Fruit fly (Drosophila melanogaster) whole organism, embryonic: ENCODE data around the gene CG15203.
A peak's percentile ranks its signal among the peaks of the same experiment; 100 is the strongest.

ENCODE experiments used
- Atf3 ChIP-seq: fragments of 200-800 bp; sonication (Bioruptor generic); optimal IDR thresholded peaks from 3 replicates; lab custom pipeline; 2016; ENCODE audit warnings: missing biosample characterization, missing genetic modification characterization
- B-H1 ChIP-seq: fragments of 200-800 bp; sonication (Bioruptor generic); IDR thresholded peaks from 3 replicates; pipeline ENCODE4 v1.3.6; 2022; ENCODE audit warnings: missing biosample characterization, missing genetic modification characterization
- Blimp-1 ChIP-seq: fragments of 200-800 bp; sonication (Bioruptor generic); optimal IDR thresholded peaks from 3 replicates; lab custom pipeline; 2018; ENCODE audit warnings: missing biosample characterization, missing genetic modification characterization, mild to moderate bottlenecking, moderate library complexity, missing genetic modification reagents
- BtbVII ChIP-seq: fragments of 200-800 bp; sonication (Bioruptor generic); optimal IDR thresholded peaks from 3 replicates; lab custom pipeline; 2017; ENCODE audit warnings: missing biosample characterization, mild to moderate bottlenecking, missing genetic modification characterization
- C15 ChIP-seq: fragments of 200-800 bp; sonication (Bioruptor generic); IDR thresholded peaks from 3 replicates; pipeline ENCODE4 v1.3.6; 2022; ENCODE audit warnings: missing biosample characterization, missing genetic modification characterization
- CG10147 ChIP-seq: fragments of 200-800 bp; sonication (Bioruptor generic); optimal IDR thresholded peaks from 2 replicates; lab custom pipeline; 2019; ENCODE audit warnings: missing biosample characterization, mild to moderate bottlenecking, missing genetic modification characterization, moderate library complexity
- CG10565 ChIP-seq: fragments of 200-800 bp; sonication (Bioruptor generic); optimal IDR thresholded peaks from 3 replicates; lab custom pipeline; 2016; ENCODE audit warnings: missing biosample characterization, mild to moderate bottlenecking, missing genetic modification characterization
- CG10979 ChIP-seq: fragments of 200-800 bp; sonication (Bioruptor generic); optimal IDR thresholded peaks from 2 replicates; lab custom pipeline; 2018; ENCODE audit warnings: missing biosample characterization, mild to moderate bottlenecking, missing genetic modification characterization, moderate library complexity
- CG12071 ChIP-seq: fragments of 200-800 bp; sonication (Bioruptor generic); optimal IDR thresholded peaks from 3 replicates; lab custom pipeline; 2018; ENCODE audit warnings: missing biosample characterization, mild to moderate bottlenecking, missing genetic modification characterization
- CG12769 ChIP-seq: fragments of 200-800 bp; sonication (Bioruptor generic); optimal IDR thresholded peaks from 2 replicates; lab custom pipeline; 2019; ENCODE audit warnings: missing biosample characterization, mild to moderate bottlenecking, missing genetic modification characterization, moderate library complexity
- CG14667 ChIP-seq: fragments of 200-800 bp; sonication (Bioruptor generic); IDR thresholded peaks from 2 replicates; pipeline ENCODE4 v1.3.6; 2022; ENCODE audit warnings: missing biosample characterization, missing genetic modification characterization
- CG15479 ChIP-seq: fragments of 200-800 bp; sonication (Bioruptor generic); optimal IDR thresholded peaks from 3 replicates; lab custom pipeline; 2019; ENCODE audit warnings: missing biosample characterization, mild to moderate bottlenecking, missing genetic modification characterization, moderate library complexity
- CG17328 ChIP-seq: fragments of 200-800 bp; sonication (Bioruptor generic); IDR thresholded peaks from 2 replicates; pipeline ENCODE4 v1.3.6; 2022; ENCODE audit warnings: missing biosample characterization, missing genetic modification characterization
- CG17568 ChIP-seq: fragments of 200-800 bp; sonication (Bioruptor generic); optimal IDR thresholded peaks from 2 replicates; lab custom pipeline; 2018; ENCODE audit warnings: missing biosample characterization, mild to moderate bottlenecking, missing genetic modification characterization, moderate library complexity
- CG1792 ChIP-seq: fragments of 200-800 bp; sonication (Bioruptor generic); optimal IDR thresholded peaks from 2 replicates; lab custom pipeline; 2016; ENCODE audit warnings: missing biosample characterization, missing genetic modification characterization
- CG18011 ChIP-seq: fragments of 200-800 bp; sonication (Bioruptor generic); optimal IDR thresholded peaks from 2 replicates; lab custom pipeline; 2017; ENCODE audit warnings: missing biosample characterization, missing genetic modification characterization, mild to moderate bottlenecking, moderate library complexity, missing genotype
- CG3281 ChIP-seq: fragments of 200-800 bp; sonication (Bioruptor generic); optimal IDR thresholded peaks from 3 replicates; lab custom pipeline; 2017; ENCODE audit warnings: missing biosample characterization, mild to moderate bottlenecking, missing genetic modification characterization
- CG33213 ChIP-seq: fragments of 200-800 bp; sonication (Bioruptor generic); optimal IDR thresholded peaks from 3 replicates; lab custom pipeline; 2016; ENCODE audit warnings: missing biosample characterization, missing genetic modification characterization
- CG6175 ChIP-seq: fragments of 200-800 bp; sonication (Bioruptor generic); IDR thresholded peaks from 3 replicates; pipeline ENCODE4 v1.3.6; 2022; ENCODE audit warnings: missing biosample characterization, missing genetic modification characterization
- CG6254 ChIP-seq: fragments of 200-800 bp; sonication (Bioruptor generic); optimal IDR thresholded peaks from 3 replicates; lab custom pipeline; 2017; ENCODE audit warnings: mild to moderate bottlenecking, missing biosample characterization, missing genetic modification reagents, missing genetic modification characterization
- CG6813 ChIP-seq: fragments of 200-800 bp; sonication (Bioruptor generic); optimal IDR thresholded peaks from 2 replicates; lab custom pipeline; 2017; ENCODE audit warnings: missing biosample characterization, missing genetic modification characterization, mild to moderate bottlenecking, moderate library complexity, missing genetic modification reagents
- CG8089 ChIP-seq: fragments of 200-800 bp; sonication (Bioruptor generic); optimal IDR thresholded peaks from 3 replicates; lab custom pipeline; 2016; ENCODE audit warnings: missing biosample characterization, missing genetic modification characterization
- CG8290 ChIP-seq, 3 experiments: fragments of 200-800 bp; sonication (Bioruptor generic); optimal IDR thresholded peaks; 2 replicates each; lab custom pipeline; 2016 to 2019; ENCODE audit warnings: missing biosample characterization in 3 of 3, missing genetic modification characterization in 3 of 3, mild to moderate bottlenecking in 2 of 3, moderate library complexity in 1 of 3
- CG9876 ChIP-seq: fragments of 200-800 bp; sonication (Bioruptor generic); optimal IDR thresholded peaks from 2 replicates; lab custom pipeline; 2016; ENCODE audit warnings: missing biosample characterization, missing genetic modification characterization
- Chrac-16 ChIP-seq: fragments of 200-800 bp; sonication (Bioruptor generic); optimal IDR thresholded peaks from 3 replicates; lab custom pipeline; 2016; ENCODE audit warnings: missing biosample characterization, missing genetic modification characterization
- CoRest ChIP-seq: fragments of 200-800 bp; sonication (Bioruptor generic); optimal IDR thresholded peaks from 3 replicates; lab custom pipeline; 2018; ENCODE audit warnings: missing biosample characterization, mild to moderate bottlenecking, missing genetic modification characterization, moderate library complexity
- Dref ChIP-seq: fragments of 200-800 bp; sonication (Bioruptor generic); IDR thresholded peaks from 2 replicates; pipeline ENCODE4 v1.3.6; 2022; ENCODE audit warnings: missing biosample characterization, missing genetic modification characterization
- GATAe ChIP-seq: fragments of 200-800 bp; sonication (Bioruptor generic); conservative IDR thresholded peaks from 2 replicates; pipeline ENCODE4 v1.3.6; 2022; ENCODE audit warnings: missing biosample characterization, missing genetic modification characterization
- Hmr ChIP-seq: fragments of 200-800 bp; sonication (Bioruptor generic); optimal IDR thresholded peaks from 3 replicates; lab custom pipeline; 2017; ENCODE audit warnings: mild to moderate bottlenecking, missing biosample characterization, missing genetic modification reagents, missing genetic modification characterization
- Neu2 ChIP-seq: fragments of 200-800 bp; sonication (Bioruptor generic); optimal IDR thresholded peaks from 3 replicates; lab custom pipeline; 2016; ENCODE audit warnings: missing biosample characterization, missing genetic modification characterization, borderline replicate concordance
- ap ChIP-seq: fragments of 200-800 bp; sonication (Bioruptor generic); IDR thresholded peaks from 2 replicates; pipeline ENCODE4 v1.3.6; 2022; ENCODE audit warnings: missing biosample characterization, missing genetic modification characterization
- bsh ChIP-seq, 2 experiments: fragments of 200-800 bp; sonication (Bioruptor generic); optimal IDR thresholded peaks; 2 replicates each; lab custom pipeline; 2017 to 2018; ENCODE audit warnings: mild to moderate bottlenecking in 2 of 2, missing biosample characterization in 2 of 2, missing genetic modification characterization in 2 of 2, moderate library complexity in 1 of 2
- dmrt11E ChIP-seq: fragments of 200-800 bp; sonication (Bioruptor generic); optimal IDR thresholded peaks from 3 replicates; lab custom pipeline; 2018; ENCODE audit warnings: missing biosample characterization, mild to moderate bottlenecking, missing genetic modification characterization, moderate library complexity
- dysf ChIP-seq: fragments of 200-800 bp; sonication (Bioruptor generic); IDR thresholded peaks from 3 replicates; pipeline ENCODE4 v1.3.6; 2022; ENCODE audit warnings: missing biosample characterization, missing genetic modification characterization
- esg ChIP-seq: fragments of 200-800 bp; sonication (Bioruptor generic); conservative IDR thresholded peaks from 2 replicates; pipeline ENCODE4 v1.3.6; 2022; ENCODE audit warnings: missing biosample characterization, missing genetic modification characterization
- eve ChIP-seq, 2 experiments: fragments of >200 bp; optimal IDR thresholded peaks; 2 replicates each; lab custom pipeline; 2017; ENCODE audit warnings: missing biosample characterization in 2 of 2, missing genetic modification characterization in 2 of 2
- fd3F ChIP-seq: fragments of 200-800 bp; sonication (Bioruptor generic); optimal IDR thresholded peaks from 2 replicates; lab custom pipeline; 2018; ENCODE audit warnings: missing biosample characterization, mild to moderate bottlenecking, missing genetic modification characterization, moderate library complexity
- h ChIP-seq: fragments of >200 bp; optimal IDR thresholded peaks from 2 replicates; lab custom pipeline; 2017
- hkb ChIP-seq, 2 experiments: fragments of 200-800 bp in 1 of 2; fragments of >200 bp in 1 of 2; sonication (Bioruptor generic) in 1 of 2; IDR thresholded peaks in 1 of 2; optimal IDR thresholded peaks in 1 of 2; 2 replicates each; pipeline versions ENCODE4 v1.3.6 to Lab custom; 2017 to 2022; ENCODE audit warnings: missing biosample characterization in 1 of 2, missing genetic modification characterization in 1 of 2
- knrl ChIP-seq: fragments of 200-800 bp; sonication (Bioruptor generic); IDR thresholded peaks from 3 replicates; pipeline ENCODE4 v1.3.6; 2022; ENCODE audit warnings: missing biosample characterization, missing genetic modification characterization; ENCODE audit not compliant: partially characterized antibody
- mld ChIP-seq: fragments of 200-800 bp; sonication (Bioruptor generic); IDR thresholded peaks from 3 replicates; pipeline ENCODE4 v1.3.6; 2022; ENCODE audit warnings: missing biosample characterization, missing genetic modification characterization; ENCODE audit not compliant: partially characterized antibody
- peb ChIP-seq: fragments of 200-800 bp; sonication (Bioruptor generic); IDR thresholded peaks from 2 replicates; pipeline ENCODE4 v1.3.6; 2022; ENCODE audit warnings: missing biosample characterization, missing genetic modification characterization
- repo ChIP-seq: fragments of 200-800 bp; sonication (Bioruptor generic); optimal IDR thresholded peaks from 2 replicates; lab custom pipeline; 2016; ENCODE audit warnings: missing biosample characterization, missing genetic modification characterization
- sens ChIP-seq: fragments of 200-800 bp; sonication (Bioruptor generic); peaks from one replicate; lab custom pipeline; 2016; ENCODE audit warnings: missing biosample characterization, missing genetic modification characterization
- sima ChIP-seq: fragments of 200-800 bp; sonication (Bioruptor generic); optimal IDR thresholded peaks from 2 replicates; lab custom pipeline; 2016; ENCODE audit warnings: missing biosample characterization, missing genetic modification characterization
- sisA ChIP-seq: fragments of 200-800 bp; sonication (Bioruptor generic); IDR thresholded peaks from 2 replicates; pipeline ENCODE4 v1.3.6; 2022; ENCODE audit warnings: missing biosample characterization, missing genetic modification characterization
- ttk ChIP-seq: fragments of 200-800 bp; sonication (Bioruptor generic); IDR thresholded peaks from 2 replicates; pipeline ENCODE4 v2.1.2; 2022; ENCODE audit warnings: missing biosample characterization, missing genetic modification characterization
- usp ChIP-seq: fragments of >200 bp; optimal IDR thresholded peaks from 2 replicates; lab custom pipeline; 2017; ENCODE audit warnings: missing biosample characterization, missing genetic modification characterization
- vvl ChIP-seq: fragments of 200-800 bp; sonication (Bioruptor generic); IDR thresholded peaks from 2 replicates; pipeline ENCODE4 v1.3.6; 2022; ENCODE audit warnings: missing biosample characterization, missing genetic modification characterization
- wdn ChIP-seq: fragments of 200-800 bp; sonication (Bioruptor generic); IDR thresholded peaks from 2 replicates; pipeline ENCODE4 v1.3.6; 2022; ENCODE audit warnings: missing biosample characterization, missing genetic modification characterization

CG15203 gene

dm6 chrX:11108845-11109450 lies 42.6 kb downstream of the CG15203 start (continued):
- TF ChIP-seq wdn (GFP tag; lab: Robert Waterston, UW) (no peak), knrl (GFP tag; lab: Robert Waterston, UW) (no peak), B-H1 (no peak), CG10979 (tag; lab: Kevin White, UChicago) (no peak), usp (no peak), CG18011 (GFP tag; lab: Kevin White, UChicago) (no peak), CG12769 (tag; lab: Kevin White, UChicago) (no peak), CG9876 (GFP tag; lab: Kevin White, UChicago) (no peak), sens (GFP tag; lab: Kevin White, UChicago) (peak; percentile 75), CG15479 (GFP tag; lab: Kevin White, UChicago) (peak; percentile 82), CG10147 (GFP tag; lab: Kevin White, UChicago) (no peak), CG12071 (no peak), CG6175 (GFP tag; lab: Robert Waterston, UW) (no peak), sisA (0 out of 2 replicates have a peak, but pooled peaks have one; percentile 20), CG1792 (no peak), bsh (GFP tag; optimal IDR thresholded peaks at IDR 0.05; lab: Kevin White, UChicago) (peak in 1 of 2 experiments; percentile 31), dysf (GFP tag; lab: Robert Waterston, UW) (no peak), vvl (GFP tag; lab: Robert Waterston, UW) (peak; percentile 36; the same call in 1 of the 2 replicates), ap (no peak), Neu2 (GFP tag; lab: Kevin White, UChicago) (no peak), peb (GFP tag; lab: Robert Waterston, UW) (no peak), C15 (GFP tag; lab: Robert Waterston, UW) (no peak), CG33213 (no peak), eve (GFP tag; optimal IDR thresholded peaks at IDR 0.05; lab: Kevin White, UChicago) (no peak), CG8290 (GFP tag; optimal IDR thresholded peaks at IDR 0.05; lab: Kevin White, UChicago) (no peak), CG8290 (tag; optimal IDR thresholded peaks at IDR 0.05; lab: Kevin White, UChicago) (peak in 1 of 2 experiments; percentile 16), sima (GFP tag; lab: Kevin White, UChicago) (no peak), ttk (GFP tag; lab: Robert Waterston, UW) (no peak), BtbVII (GFP tag; lab: Kevin White, UChicago) (no peak), CoRest (tag; lab: Kevin White, UChicago) (peak; percentile 9), h (lab: Kevin White, UChicago) (no peak), fd3F (GFP tag; lab: Kevin White, UChicago) (no peak), hkb (optimal IDR thresholded peaks at IDR 0.05; lab: Kevin White, UChicago) (no peak), hkb (GFP tag; IDR thresholded peaks at IDR 0.05; lab: Robert Waterston, UW) (peak; percentile 43; the same call in 1 of the 2 replicates), CG3281 (GFP tag; lab: Kevin White, UChicago) (no peak), Blimp-1 (no peak), CG10565 (no peak), Atf3 (no peak), repo (GFP tag; lab: Kevin White, UChicago) (no peak), GATAe (GFP tag; lab: Robert Waterston, UW) (no peak), mld (GFP tag; lab: Robert Waterston, UW) (no peak), CG14667 (GFP tag; lab: Robert Waterston, UW) (no peak), CG6813 (GFP tag; lab: Kevin White, UChicago) (no peak), CG17568 (GFP tag; lab: Kevin White, UChicago) (no peak), Chrac-16 (GFP tag; lab: Kevin White, UChicago) (no peak), Dref (GFP tag; lab: Robert Waterston, UW) (no peak), CG17328 (GFP tag; lab: Robert Waterston, UW) (0 out of 2 replicates have a peak, but pooled peaks have one; percentile 12), Hmr (no peak), CG6254 (GFP tag; lab: Kevin White, UChicago) (no peak), esg (GFP tag; lab: Robert Waterston, UW) (0 out of 2 replicates have a peak, but pooled peaks have one; percentile 17), dmrt11E (tag; lab: Kevin White, UChicago) (no peak), CG8089 (GFP tag; lab: Kevin White, UChicago) (no peak)
